Fruit fly (Drosophila melanogaster) whole organism, embryonic: ENCODE measurements around the gene CG5934.

Experiments used
- BtbVII ChIP-seq: fragments of 200-800 bp; sonication (Bioruptor generic); optimal IDR thresholded peaks from 3 replicates; lab custom pipeline; 2017; ENCODE audit warnings: missing biosample characterization, mild to moderate bottlenecking, missing genetic modification characterization
- C15 ChIP-seq: fragments of 200-800 bp; sonication (Bioruptor generic); IDR thresholded peaks from 3 replicates; pipeline ENCODE4 v1.3.6; 2022; ENCODE audit warnings: missing biosample characterization, missing genetic modification characterization
- CG10979 ChIP-seq: fragments of 200-800 bp; sonication (Bioruptor generic); optimal IDR thresholded peaks from 2 replicates; lab custom pipeline; 2018; ENCODE audit warnings: missing biosample characterization, mild to moderate bottlenecking, missing genetic modification characterization, moderate library complexity
- Stat92E ChIP-seq, 3 experiments: fragments of >200 bp in 2 of 3; fragments of 200-800 bp in 1 of 3; sonication (Bioruptor generic) in 1 of 3; optimal IDR thresholded peaks; 2 replicates each; lab custom pipeline; 2017 to 2019; ENCODE audit warnings: missing biosample characterization in 3 of 3, missing genetic modification characterization in 3 of 3, mild to moderate bottlenecking in 1 of 3, moderate library complexity in 1 of 3
- bigmax ChIP-seq: fragments of 200-800 bp; sonication (Bioruptor generic); optimal IDR thresholded peaks from 2 replicates; lab custom pipeline; 2018; ENCODE audit warnings: missing biosample characterization, mild to moderate bottlenecking, missing genetic modification characterization
- sna ChIP-seq: fragments of 200-800 bp; sonication (Bioruptor generic); IDR thresholded peaks from 2 replicates; pipeline ENCODE4 v1.3.6; 2022; ENCODE audit warnings: missing biosample characterization, missing genetic modification characterization; ENCODE audit not compliant: partially characterized antibody
- ssp ChIP-seq: fragments of 200-800 bp; sonication (Bioruptor generic); IDR thresholded peaks from 2 replicates; pipeline ENCODE4 v1.3.6; 2022; ENCODE audit warnings: missing biosample characterization, missing genetic modification characterization

DNA sequence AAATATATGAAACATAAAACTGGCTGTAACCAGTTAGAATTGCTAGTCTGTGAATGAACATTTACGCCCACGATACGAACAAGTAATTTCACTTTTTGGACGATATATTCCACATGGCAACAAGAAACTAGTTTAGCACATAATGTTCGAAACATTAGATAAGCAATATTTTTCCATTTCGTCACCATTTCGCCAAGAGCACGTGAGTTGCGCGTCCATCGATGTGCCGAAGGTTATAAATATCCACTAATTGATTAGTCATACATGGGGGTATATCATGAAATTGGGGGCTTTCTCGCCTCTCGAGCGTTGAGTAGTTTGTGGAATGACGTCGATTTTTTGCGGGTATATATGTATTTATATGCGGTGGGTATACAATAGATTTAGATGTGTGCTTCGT is 20.6 kb downstream of the CG5934 start:
- TF ChIP-seq sna (GFP tag; lab: Robert Waterston, UW), result no peak
- TF ChIP-seq bigmax, result no peak
- no peak for TF ChIP-seq BtbVII (GFP tag; lab: Kevin White, UChicago)
- no peak for TF ChIP-seq C15 (GFP tag; lab: Robert Waterston, UW)
- TF ChIP-seq Stat92E (GFP tag; optimal IDR thresholded peaks at IDR 0.05; lab: Kevin White, UChicago), result no peak
- TF ChIP-seq ssp, result no peak
- no peak for TF ChIP-seq CG10979 (tag; lab: Kevin White, UChicago)
